Worm (Caenorhabditis elegans): ENCODE measurements around the gene sfxn-5.

- no peak for TF ChIP-seq flt-1 (GFP tag; IDR thresholded peaks at IDR 0.05)
- no peak for TF ChIP-seq med-1 (GFP tag; optimal IDR thresholded peaks at IDR 0.05; ENCODE audit: insufficient read depth)
Measured at ce11 chrII:8093283-8093682, 11.6 kb downstream of the sfxn-5 start.

Measured in whole organism, midembryonic.